Worm (Caenorhabditis elegans): ENCODE results near the gene sfxn-1.5.

- TF ChIP-seq ceh-82 (tag; optimal IDR thresholded peaks at IDR 0.05) (no peak), nhr-77 (tag; optimal IDR thresholded peaks at IDR 0.05) (no peak)
These were observed 31.6 kb upstream of the sfxn-1.5 start, which contains the start of gene smcl-1 for ce11 chrX:11693092-11693491.

Data from whole organism, L3 larva.